Fruit fly (Drosophila melanogaster) whole organism, embryonic: ENCODE results near the gene mRpL27.

Experiments
- Ada2b ChIP-seq: fragments of 200-800 bp; sonication (Bioruptor generic); IDR thresholded peaks from 2 replicates; pipeline ENCODE4 v1.3.6; 2022; ENCODE audit warnings: missing biosample characterization, missing genetic modification characterization
- Asciz ChIP-seq: fragments of 200-800 bp; sonication (Bioruptor generic); optimal IDR thresholded peaks from 2 replicates; lab custom pipeline; 2017; ENCODE audit warnings: missing biosample characterization, mild to moderate bottlenecking, missing genetic modification characterization, missing genetic modification reagents
- B-H2 ChIP-seq: fragments of 200-800 bp; sonication (Bioruptor generic); optimal IDR thresholded peaks from 2 replicates; lab custom pipeline; 2018; ENCODE audit warnings: missing biosample characterization, mild to moderate bottlenecking, missing genetic modification characterization
- Bdp1 ChIP-seq: fragments of 200-800 bp; sonication (Bioruptor generic); optimal IDR thresholded peaks from 3 replicates; lab custom pipeline; 2016; ENCODE audit warnings: missing biosample characterization, missing genetic modification characterization
- CG10147 ChIP-seq: fragments of 200-800 bp; sonication (Bioruptor generic); optimal IDR thresholded peaks from 2 replicates; lab custom pipeline; 2019; ENCODE audit warnings: missing biosample characterization, mild to moderate bottlenecking, missing genetic modification characterization, moderate library complexity
- CG10209 ChIP-seq: fragments of 200-800 bp; sonication (Bioruptor generic); optimal IDR thresholded peaks from 3 replicates; lab custom pipeline; 2017; ENCODE audit warnings: missing biosample characterization, mild to moderate bottlenecking, missing genetic modification characterization, missing genetic modification reagents
- CG10431 ChIP-seq: fragments of 200-800 bp; sonication (Bioruptor generic); optimal IDR thresholded peaks from 3 replicates; lab custom pipeline; 2018; ENCODE audit warnings: missing biosample characterization, mild to moderate bottlenecking, missing genetic modification characterization
- CG10959 ChIP-seq: fragments of 200-800 bp; sonication (Bioruptor generic); IDR thresholded peaks from 2 replicates; pipeline ENCODE4 v1.3.6; 2022; ENCODE audit warnings: missing biosample characterization, missing genetic modification characterization
- CG11398 ChIP-seq: fragments of 200-800 bp; sonication (Bioruptor generic); optimal IDR thresholded peaks from 2 replicates; lab custom pipeline; 2016; ENCODE audit warnings: missing biosample characterization, missing genetic modification characterization
- CG12104 ChIP-seq: fragments of 200-800 bp; sonication (Bioruptor generic); optimal IDR thresholded peaks from 3 replicates; lab custom pipeline; 2016; ENCODE audit warnings: missing biosample characterization, missing genetic modification characterization
- CG13296 ChIP-seq: fragments of 200-800 bp; sonication (Bioruptor generic); optimal IDR thresholded peaks from 3 replicates; lab custom pipeline; 2018; ENCODE audit warnings: missing biosample characterization, mild to moderate bottlenecking, missing genetic modification characterization
- CG14014 ChIP-seq: fragments of 200-800 bp; sonication (Bioruptor generic); IDR thresholded peaks from 2 replicates; pipeline ENCODE4 v1.3.6; 2022; ENCODE audit warnings: missing biosample characterization, missing genetic modification characterization
- CG15479 ChIP-seq: fragments of 200-800 bp; sonication (Bioruptor generic); optimal IDR thresholded peaks from 3 replicates; lab custom pipeline; 2019; ENCODE audit warnings: missing biosample characterization, mild to moderate bottlenecking, missing genetic modification characterization, moderate library complexity
- CG17612 ChIP-seq: fragments of 200-800 bp; sonication (Bioruptor generic); IDR thresholded peaks from 2 replicates; pipeline ENCODE4 v1.3.6; 2022; ENCODE audit warnings: missing biosample characterization, missing genetic modification characterization
- CG18011 ChIP-seq: fragments of 200-800 bp; sonication (Bioruptor generic); optimal IDR thresholded peaks from 2 replicates; lab custom pipeline; 2017; ENCODE audit warnings: missing biosample characterization, missing genetic modification characterization, mild to moderate bottlenecking, moderate library complexity, missing genotype
- CG1832 ChIP-seq: fragments of 200-800 bp; sonication (Bioruptor generic); optimal IDR thresholded peaks from 2 replicates; lab custom pipeline; 2017; ENCODE audit warnings: missing biosample characterization, mild to moderate bottlenecking, missing genetic modification characterization, inconsistent platforms
- CG3847 ChIP-seq: fragments of 200-800 bp; sonication (Bioruptor generic); IDR thresholded peaks from 2 replicates; pipeline ENCODE4 v1.3.6; 2022; ENCODE audit warnings: missing biosample characterization, missing genetic modification characterization
- CG4282 ChIP-seq: fragments of 200-800 bp; sonication (Bioruptor generic); optimal IDR thresholded peaks from 2 replicates; lab custom pipeline; 2016; ENCODE audit warnings: missing biosample characterization, missing genetic modification characterization
- CG4328 ChIP-seq: fragments of 200-800 bp; sonication (Bioruptor generic); optimal IDR thresholded peaks from 3 replicates; lab custom pipeline; 2017; ENCODE audit warnings: missing biosample characterization, missing genetic modification reagents, missing genetic modification characterization
- CG4730 ChIP-seq: fragments of 200-800 bp; sonication (Bioruptor generic); IDR thresholded peaks from 2 replicates; pipeline ENCODE4 v1.3.6; 2022; ENCODE audit warnings: missing biosample characterization, missing genetic modification characterization
- CG5953 ChIP-seq: fragments of 200-800 bp; sonication (Bioruptor generic); IDR thresholded peaks from 2 replicates; pipeline ENCODE4 v1.3.6; 2022; ENCODE audit warnings: missing biosample characterization, missing genetic modification characterization
- CG8281 ChIP-seq: fragments of 200-800 bp; sonication (Bioruptor generic); optimal IDR thresholded peaks from 2 replicates; lab custom pipeline; 2018; ENCODE audit warnings: missing biosample characterization, mild to moderate bottlenecking, missing genetic modification characterization, moderate library complexity
- CG9609 ChIP-seq: fragments of 200-800 bp; sonication (Bioruptor generic); optimal IDR thresholded peaks from 3 replicates; lab custom pipeline; 2016; ENCODE audit warnings: missing biosample characterization, missing genetic modification characterization
- D19B ChIP-seq: fragments of 200-800 bp; sonication (Bioruptor generic); optimal IDR thresholded peaks from 2 replicates; lab custom pipeline; 2017; ENCODE audit warnings: missing biosample characterization, mild to moderate bottlenecking, missing genetic modification characterization
- Dip2 ChIP-seq: fragments of 200-800 bp; sonication (Bioruptor generic); IDR thresholded peaks from 2 replicates; pipeline ENCODE4 v1.3.6; 2022; ENCODE audit warnings: missing biosample characterization, missing genetic modification characterization
- Doc2 ChIP-seq: fragments of 200-800 bp; sonication (Bioruptor generic); IDR thresholded peaks from 2 replicates; pipeline ENCODE4 v1.3.6; 2022; ENCODE audit warnings: missing biosample characterization, missing genetic modification characterization
- H15 ChIP-seq: fragments of 200-800 bp; sonication (Bioruptor generic); IDR thresholded peaks from 3 replicates; pipeline ENCODE4 v1.3.6; 2022; ENCODE audit warnings: missing biosample characterization, missing genetic modification characterization
- Hr39 ChIP-seq: fragments of >200 bp; optimal IDR thresholded peaks from 2 replicates; lab custom pipeline; 2017
- Lim3 ChIP-seq: fragments of 200-800 bp; sonication (Bioruptor generic); IDR thresholded peaks from 2 replicates; pipeline ENCODE4 v1.3.6; 2022; ENCODE audit warnings: missing biosample characterization, missing genetic modification characterization
- Mrtf ChIP-seq: fragments of 200-800 bp; sonication (Bioruptor generic); IDR thresholded peaks from 3 replicates; pipeline ENCODE4 v1.3.6; 2022; ENCODE audit warnings: missing biosample characterization, missing genetic modification characterization
- PHDP ChIP-seq: fragments of 200-800 bp; sonication (Bioruptor generic); optimal IDR thresholded peaks from 3 replicates; lab custom pipeline; 2018; ENCODE audit warnings: missing biosample characterization, mild to moderate bottlenecking, missing genetic modification characterization, moderate library complexity
- Rx ChIP-seq: fragments of 200-800 bp; sonication (Bioruptor generic); IDR thresholded peaks from 2 replicates; pipeline ENCODE4 v1.3.6; 2022; ENCODE audit warnings: missing biosample characterization, missing genetic modification characterization
- abd-A ChIP-seq: fragments of 200-800 bp; sonication (Bioruptor generic); optimal IDR thresholded peaks from 3 replicates; lab custom pipeline; 2019; ENCODE audit warnings: missing biosample characterization, mild to moderate bottlenecking, missing genetic modification characterization, moderate library complexity
- ap ChIP-seq: fragments of 200-800 bp; sonication (Bioruptor generic); IDR thresholded peaks from 2 replicates; pipeline ENCODE4 v1.3.6; 2022; ENCODE audit warnings: missing biosample characterization, missing genetic modification characterization
- ara ChIP-seq: fragments of 200-800 bp; sonication (Bioruptor generic); IDR thresholded peaks from 2 replicates; pipeline ENCODE4 v1.3.6; 2022; ENCODE audit warnings: missing biosample characterization, missing genetic modification characterization
- btn ChIP-seq: fragments of 200-800 bp; sonication (Bioruptor generic); optimal IDR thresholded peaks from 2 replicates; lab custom pipeline; 2016; ENCODE audit warnings: missing biosample characterization, missing genetic modification characterization
- cad ChIP-seq: fragments of >200 bp; optimal IDR thresholded peaks from 2 replicates; lab custom pipeline; 2017; ENCODE audit warnings: missing biosample characterization, missing genetic modification characterization
- ewg ChIP-seq: fragments of 200-800 bp; sonication (Bioruptor generic); optimal IDR thresholded peaks from 3 replicates; lab custom pipeline; 2017; ENCODE audit warnings: mild to moderate bottlenecking, missing biosample characterization, missing genetic modification reagents, missing genetic modification characterization
- gem ChIP-seq: fragments of 200-800 bp; sonication (Bioruptor generic); optimal IDR thresholded peaks from 2 replicates; lab custom pipeline; 2019; ENCODE audit warnings: missing biosample characterization, mild to moderate bottlenecking, missing genetic modification characterization, moderate library complexity
- gsb ChIP-seq: fragments of 200-800 bp; sonication (Bioruptor generic); IDR thresholded peaks from 2 replicates; pipeline ENCODE4 v1.3.6; 2022; ENCODE audit warnings: missing biosample characterization, missing genetic modification characterization
- h ChIP-seq: fragments of >200 bp; optimal IDR thresholded peaks from 2 replicates; lab custom pipeline; 2017
- hbn ChIP-seq: fragments of 200-800 bp; sonication (Bioruptor generic); IDR thresholded peaks from 2 replicates; pipeline ENCODE4 v1.3.6; 2022; ENCODE audit warnings: missing biosample characterization, missing genetic modification characterization; ENCODE audit not compliant: partially characterized antibody
- inv ChIP-seq: fragments of 200-800 bp; sonication (Bioruptor generic); IDR thresholded peaks from 2 replicates; pipeline ENCODE4 v1.3.6; 2022; ENCODE audit warnings: missing biosample characterization, missing genetic modification characterization; ENCODE audit not compliant: partially characterized antibody
- klu ChIP-seq: fragments of 200-800 bp; sonication (Bioruptor generic); IDR thresholded peaks from 2 replicates; pipeline ENCODE4 v1.3.6; 2022; ENCODE audit warnings: missing biosample characterization, missing genetic modification characterization
- knrl ChIP-seq: fragments of 200-800 bp; sonication (Bioruptor generic); IDR thresholded peaks from 3 replicates; pipeline ENCODE4 v1.3.6; 2022; ENCODE audit warnings: missing biosample characterization, missing genetic modification characterization; ENCODE audit not compliant: partially characterized antibody
- nerfin-2 ChIP-seq: fragments of 200-800 bp; sonication (Bioruptor generic); IDR thresholded peaks from 2 replicates; pipeline ENCODE4 v1.3.6; 2022; ENCODE audit warnings: missing biosample characterization, missing genetic modification characterization; ENCODE audit not compliant: partially characterized antibody
- otp ChIP-seq: fragments of 200-800 bp; sonication (Bioruptor generic); IDR thresholded peaks from 3 replicates; pipeline ENCODE4, ENCODE4 v1.3.6; 2022; ENCODE audit warnings: missing biosample characterization, missing genetic modification characterization
- prd ChIP-seq, 3 experiments: fragments of >200 bp in 2 of 3; fragments of 200-800 bp in 1 of 3; sonication (Bioruptor generic) in 1 of 3; optimal IDR thresholded peaks in 2 of 3; IDR thresholded peaks in 1 of 3; 2 replicates in 2 of 3; 3 replicates in 1 of 3; pipeline versions ENCODE4 v1.3.6 to Lab custom; 2017 to 2022; ENCODE audit warnings: missing biosample characterization in 1 of 3, missing genetic modification characterization in 1 of 3
- psq ChIP-seq: fragments of 200-800 bp; sonication (Bioruptor generic); optimal IDR thresholded peaks from 2 replicates; lab custom pipeline; 2017; ENCODE audit warnings: missing biosample characterization, missing genetic modification characterization
- rib ChIP-seq: fragments of 200-800 bp; sonication (Bioruptor generic); IDR thresholded peaks from 2 replicates; pipeline ENCODE4 v1.3.6; 2022; ENCODE audit warnings: missing biosample characterization, missing genetic modification characterization
- slou ChIP-seq: fragments of 200-800 bp; sonication (Bioruptor generic); optimal IDR thresholded peaks from 3 replicates; lab custom pipeline; 2016; ENCODE audit warnings: missing biosample characterization, missing genetic modification characterization
- tgo ChIP-seq: fragments of 200-800 bp; sonication (Bioruptor generic); IDR thresholded peaks from 3 replicates; pipeline ENCODE4 v1.3.6; 2022; ENCODE audit warnings: missing biosample characterization, missing genetic modification characterization
- zfh1 ChIP-seq: fragments of 200-800 bp; sonication (Bioruptor generic); IDR thresholded peaks from 3 replicates; pipeline ENCODE4 v1.3.6; 2022; ENCODE audit warnings: missing biosample characterization, missing genetic modification characterization

Gene mRpL27

dm6 chr2L:4422154-4422553 lies 37.3 kb downstream of the mRpL27 start (continued):
- TF ChIP-seq zfh1 (GFP tag; lab: Robert Waterston, UW) (no peak), PHDP (tag; lab: Kevin White, UChicago) (no peak), Bdp1 (no peak), CG10959 (GFP tag; lab: Robert Waterston, UW) (no peak), CG10431 (GFP tag; lab: Kevin White, UChicago) (no peak), hbn (GFP tag; lab: Robert Waterston, UW) (no peak), CG12104 (no peak), CG17612 (0 out of 2 replicates have a peak, but pooled peaks have one; percentile 35), gem (peak; percentile 10), B-H2 (GFP tag; lab: Kevin White, UChicago) (no peak), ewg (GFP tag; lab: Kevin White, UChicago) (no peak), H15 (no peak), btn (no peak), Doc2 (no peak), CG4282 (GFP tag; lab: Kevin White, UChicago) (no peak), CG8281 (no peak), Hr39 (lab: Kevin White, UChicago) (no peak), Mrtf (GFP tag; lab: Robert Waterston, UW) (no peak), ara (no peak), Ada2b (peak; percentile 19; the same call in 1 of the 2 replicates), inv (GFP tag; lab: Robert Waterston, UW) (no peak), nerfin-2 (GFP tag; lab: Robert Waterston, UW) (no peak), Dip2 (GFP tag; lab: Robert Waterston, UW) (no peak), tgo (no peak), otp (GFP tag; lab: Robert Waterston, UW) (no peak), CG14014 (GFP tag; lab: Robert Waterston, UW) (no peak), CG1832 (no peak), CG11398 (GFP tag; lab: Kevin White, UChicago) (no peak), psq (GFP tag; lab: Kevin White, UChicago) (no peak), Rx (GFP tag; lab: Robert Waterston, UW) (no peak), CG18011 (GFP tag; lab: Kevin White, UChicago) (no peak), CG5953 (GFP tag; lab: Robert Waterston, UW) (no peak), Lim3 (GFP tag; lab: Robert Waterston, UW) (no peak), slou (no peak), CG9609 (GFP tag; lab: Kevin White, UChicago) (no peak), h (lab: Kevin White, UChicago) (no peak), CG4328 (GFP tag; lab: Kevin White, UChicago) (no peak), knrl (no peak), Asciz (GFP tag; lab: Kevin White, UChicago) (no peak), CG4730 (GFP tag; lab: Robert Waterston, UW) (no peak), CG3847 (GFP tag; lab: Robert Waterston, UW) (no peak), cad (GFP tag; lab: Kevin White, UChicago) (no peak), prd (optimal IDR thresholded peaks at IDR 0.05; lab: Kevin White, UChicago) (no peak), prd (GFP tag; IDR thresholded peaks at IDR 0.05; lab: Robert Waterston, UW) (peak; percentile 28; the same call in 1 of the 3 replicates), abd-A (tag; lab: Kevin White, UChicago) (no peak), rib (no peak), CG15479 (no peak), CG10147 (GFP tag; lab: Kevin White, UChicago) (no peak), CG13296 (no peak), klu (GFP tag; lab: Robert Waterston, UW) (no peak), gsb (GFP tag; lab: Robert Waterston, UW) (0 out of 2 replicates have a peak, but pooled peaks have one; percentile 24), CG10209 (GFP tag; lab: Kevin White, UChicago) (no peak), ap (GFP tag; lab: Robert Waterston, UW) (no peak), D19B (GFP tag; lab: Kevin White, UChicago) (peak; percentile 66)
